Worm (Caenorhabditis elegans) whole organism, L4 larva: ENCODE measurements around the gene F35C11.4.

Experiments used
- aha-1 ChIP-seq: fragments of 150-350 bp; peaks from one replicate; lab custom pipeline; 2014; ENCODE audit warnings: missing biosample characterization, missing genetic modification characterization
- ama-1 ChIP-seq: fragments of 150-350 bp; optimal IDR thresholded peaks from 2 replicates; lab custom pipeline; 2014; ENCODE audit warnings: inconsistent platforms, mixed read lengths
- ceh-62 ChIP-seq: sonication (generic microtip); optimal IDR thresholded peaks from 2 replicates; lab custom pipeline; 2017; ENCODE audit warnings: missing biosample characterization, missing genetic modification characterization
- egl-43 ChIP-seq: fragments of 200-800 bp; sonication (Bioruptor generic); IDR thresholded peaks from 2 replicates; pipeline ENCODE4 v1.3.6; 2022; ENCODE audit warnings: missing genetic modification reagents, missing genetic modification characterization, missing compliant biosample characterization
- jun-1 ChIP-seq: fragments of 150-350 bp; optimal IDR thresholded peaks from 2 replicates; lab custom pipeline; 2014; ENCODE audit warnings: missing biosample characterization, missing genetic modification reagents, missing genetic modification characterization
- lin-13 ChIP-seq: fragments of 150-350 bp; optimal IDR thresholded peaks from 2 replicates; lab custom pipeline; 2014; ENCODE audit warnings: missing biosample characterization, missing genetic modification reagents, missing genetic modification characterization
- lin-15B ChIP-seq: fragments of 150-350 bp; sonication (generic microtip); optimal IDR thresholded peaks from 3 replicates; lab custom pipeline; 2014; ENCODE audit warnings: missing biosample characterization, missing genetic modification characterization
- nhr-102 ChIP-seq: sonication (generic microtip); optimal IDR thresholded peaks from 2 replicates; lab custom pipeline; 2016; ENCODE audit warnings: mild to moderate bottlenecking, missing genetic modification characterization, moderate library complexity, missing compliant biosample characterization
- nhr-76 ChIP-seq: fragments of 150-350 bp; optimal IDR thresholded peaks from 2 replicates; lab custom pipeline; 2014; ENCODE audit warnings: missing biosample characterization, missing genetic modification characterization
- pha-4 ChIP-seq, 2 experiments: fragments of 150-350 bp in 1 of 2; fragments of 200-800 bp in 1 of 2; sonication (Bioruptor generic) in 1 of 2; IDR thresholded peaks in 1 of 2; optimal IDR thresholded peaks in 1 of 2; 2 replicates each; pipeline versions ENCODE4 v1.3.6 to Lab custom; 2014 to 2022; ENCODE audit warnings: missing genetic modification characterization in 2 of 2, missing genetic modification reagents in 2 of 2, missing biosample characterization in 1 of 2, missing compliant biosample characterization in 1 of 2
- unc-62 ChIP-seq, 3 experiments: fragments of 150-350 bp in 1 of 3; sonication (generic microtip); optimal IDR thresholded peaks in 2 of 3; peaks in 1 of 3; 1 replicate in 1 of 3; 2 replicates in 2 of 3; lab custom pipeline; 2014 to 2017; ENCODE audit warnings: missing biosample characterization in 3 of 3, missing genetic modification characterization in 3 of 3, missing genetic modification reagents in 3 of 3, missing genotype in 1 of 3
- zag-1 ChIP-seq: fragments of 150-350 bp; optimal IDR thresholded peaks from 2 replicates; lab custom pipeline; 2014; ENCODE audit warnings: missing biosample characterization, missing genetic modification characterization
- zip-11 ChIP-seq: fragments of 200-800 bp; sonication (Bioruptor generic); IDR thresholded peaks from 2 replicates; pipeline ENCODE4 v1.3.6; 2022; ENCODE audit warnings: missing genetic modification characterization, missing compliant biosample characterization
- ztf-11 ChIP-seq: fragments of 150-350 bp; optimal IDR thresholded peaks from 2 replicates; lab custom pipeline; 2014; ENCODE audit warnings: missing biosample characterization, missing genetic modification characterization

ce11 chrII:8256013-8256412, 7.2 kb downstream of the F35C11.4 start, which contains the start of gene F35C11.7:
- TF ChIP-seq ceh-62: no peak
- TF ChIP-seq lin-13: no peak
- TF ChIP-seq unc-62 (GFP tag; optimal IDR thresholded peaks at IDR 0.05 in 1 of 2; lab: Kevin White, UChicago): no peak
- TF ChIP-seq unc-62 (tag; optimal IDR thresholded peaks at IDR 0.05; lab: Kevin White, UChicago): no peak
- TF ChIP-seq nhr-102 (tag; lab: Kevin White, UChicago): no peak
- no peak for TF ChIP-seq ztf-11 (tag; lab: Kevin White, UChicago)
- no peak for TF ChIP-seq nhr-76 (tag; lab: Kevin White, UChicago)
- no peak for TF ChIP-seq zag-1 (tag; lab: Kevin White, UChicago)
- TF ChIP-seq ama-1 (lab: Kevin White, UChicago): no peak
- no peak for TF ChIP-seq aha-1 (tag; lab: Kevin White, UChicago)
- no peak for TF ChIP-seq pha-4 (GFP tag; IDR thresholded peaks at IDR 0.05; lab: Robert Waterston, UW)
- no peak for TF ChIP-seq pha-4 (tag; optimal IDR thresholded peaks at IDR 0.05; lab: Kevin White, UChicago)
- no peak for TF ChIP-seq lin-15B
- TF ChIP-seq jun-1: no peak
- no peak for TF ChIP-seq egl-43
- no peak for TF ChIP-seq zip-11
